Fruit fly (Drosophila melanogaster) Kc167 (cell line): ENCODE measurements around the gene CG42537.
A peak's percentile ranks its signal among the peaks of the same experiment; 100 is the strongest.

Experiments used
- Myc ChIP-seq: fragments of >200 bp; optimal IDR thresholded peaks from 2 replicates; lab custom pipeline; 2017; ENCODE audit warnings: missing external identifiers
- Sin3A ChIP-seq: fragments of >200 bp; optimal IDR thresholded peaks from 2 replicates; lab custom pipeline; 2018; ENCODE audit warnings: missing external identifiers
- h ChIP-seq: fragments of >200 bp; optimal IDR thresholded peaks from 3 replicates; lab custom pipeline; 2018; ENCODE audit warnings: missing external identifiers
- insv ChIP-seq: fragments of >200 bp; optimal IDR thresholded peaks from 3 replicates; lab custom pipeline; 2018; ENCODE audit warnings: missing external identifiers
- psq ChIP-seq: fragments of >200 bp; optimal IDR thresholded peaks from 2 replicates; lab custom pipeline; 2017; ENCODE audit warnings: missing external identifiers
- ttk ChIP-seq: sonication (Bioruptor generic); optimal IDR thresholded peaks from 2 replicates; lab custom pipeline; 2017; ENCODE audit warnings: missing external identifiers

dm6 chr3R:6405674-6406565 is 28.3 kb downstream of the CG42537 start, which contains the start of gene Dmtn:
- TF ChIP-seq h (lab: Kevin White, UChicago), result no peak
- TF ChIP-seq ttk (lab: Kevin White, UChicago), result no peak
- peak; percentile 86 for TF ChIP-seq psq (lab: Kevin White, UChicago)
- TF ChIP-seq insv, result no peak
- no peak for TF ChIP-seq Sin3A (lab: Kevin White, UChicago)
- no peak for TF ChIP-seq Myc
